Worm (Caenorhabditis elegans) whole organism, late embryonic: ENCODE results near the gene nspb-9.

Experiments used
- C38D4.7 ChIP-seq: fragments of 200-800 bp; sonication (Bioruptor generic); optimal IDR thresholded peaks from 2 replicates; lab custom pipeline; 2018; ENCODE audit warnings: mild to moderate bottlenecking, missing genetic modification characterization, moderate library complexity, missing compliant biosample characterization
- ama-1 ChIP-seq: fragments of 150-350 bp; optimal IDR thresholded peaks from 2 replicates; lab custom pipeline; 2014
- ceh-19 ChIP-seq: fragments of 200-800 bp; sonication (Bioruptor generic); optimal IDR thresholded peaks from 2 replicates; lab custom pipeline; 2018; ENCODE audit warnings: mild to moderate bottlenecking, missing genetic modification characterization, missing compliant biosample characterization
- dmd-4 ChIP-seq: sonication (generic microtip); optimal IDR thresholded peaks from 2 replicates; lab custom pipeline; 2016; ENCODE audit warnings: borderline replicate concordance, missing genetic modification characterization, missing compliant biosample characterization
- fax-1 ChIP-seq: sonication (generic microtip); optimal IDR thresholded peaks from 2 replicates; lab custom pipeline; 2016; ENCODE audit warnings: missing genotype, missing genetic modification characterization, missing compliant biosample characterization
- fkh-10 ChIP-seq: fragments of 150-350 bp; optimal IDR thresholded peaks from 2 replicates; lab custom pipeline; 2014; ENCODE audit warnings: missing biosample characterization, missing genetic modification reagents, missing genetic modification characterization
- hlh-13 ChIP-seq: fragments of 200-800 bp; sonication (Bioruptor generic); optimal IDR thresholded peaks from 2 replicates; lab custom pipeline; 2018; ENCODE audit warnings: mild to moderate bottlenecking, missing genetic modification characterization, missing compliant biosample characterization
- hlh-15 ChIP-seq: sonication (generic microtip); optimal IDR thresholded peaks from 2 replicates; lab custom pipeline; 2016; ENCODE audit warnings: missing genetic modification characterization, missing compliant biosample characterization
- hlh-8 ChIP-seq: sonication (generic microtip); optimal IDR thresholded peaks from 2 replicates; lab custom pipeline; 2016; ENCODE audit warnings: missing genotype, missing genetic modification characterization, missing compliant biosample characterization
- nfya-1 ChIP-seq: sonication (generic microtip); optimal IDR thresholded peaks from 2 replicates; lab custom pipeline; 2017; ENCODE audit warnings: missing genetic modification characterization, mild to moderate bottlenecking, missing compliant biosample characterization, antibody characterized with exemption, moderate library complexity
- odd-2 ChIP-seq: sonication (generic microtip); optimal IDR thresholded peaks from 2 replicates; lab custom pipeline; 2017; ENCODE audit warnings: antibody characterized with exemption, mild to moderate bottlenecking, missing genetic modification characterization, missing compliant biosample characterization
- pha-4 ChIP-seq: fragments of 150-350 bp; optimal IDR thresholded peaks from 2 replicates; lab custom pipeline; 2018; ENCODE audit warnings: missing biosample characterization, missing genetic modification reagents, missing genetic modification characterization
- ttx-3 ChIP-seq: sonication (generic microtip); optimal IDR thresholded peaks from 2 replicates; lab custom pipeline; 2016; ENCODE audit warnings: missing genetic modification reagents, missing genetic modification characterization, missing compliant biosample characterization

ce11 chrII:14537728-14538127, 42.9 kb upstream of the nspb-9 start, which contains the start of the genes clec-147 and C04H5.7:
- TF ChIP-seq odd-2 (tag; lab: Kevin White, UChicago) (no peak), hlh-8 (tag; lab: Kevin White, UChicago) (no peak), fax-1 (tag; lab: Kevin White, UChicago) (no peak), nfya-1 (tag; lab: Kevin White, UChicago) (no peak), ttx-3 (tag; lab: Kevin White, UChicago) (no peak), ama-1 (lab: Kevin White, UChicago) (no peak), dmd-4 (tag; lab: Kevin White, UChicago) (no peak), ceh-19 (GFP tag; lab: Kevin White, UChicago) (no peak), pha-4 (tag; lab: Kevin White, UChicago) (no peak), hlh-15 (tag; lab: Kevin White, UChicago) (no peak), hlh-13 (GFP tag; lab: Kevin White, UChicago) (no peak), C38D4.7 (GFP tag; lab: Kevin White, UChicago) (no peak), fkh-10 (GFP tag; lab: Kevin White, UChicago) (no peak)
